Worm (Caenorhabditis elegans): ENCODE results near the gene T05A8.6.

Gene T05A8.6

ce11 chrII:2739619-2740018 is at the start of gene T05A8.6:
Gene T05A8.6, minus strand, starts transcription at chrII:2739719.
- TF ChIP-seq B0310.2 (tag; optimal IDR thresholded peaks at IDR 0.05) (no peak), sea-1 (GFP tag; conservative IDR thresholded peaks at IDR 0.05) (no peak), pes-1 (GFP tag; IDR thresholded peaks at IDR 0.05) (no peak), ama-1 (optimal IDR thresholded peaks at IDR 0.05) (no peak), tbx-37 (GFP tag; conservative IDR thresholded peaks at IDR 0.05) (no peak), ets-7 (tag; optimal IDR thresholded peaks at IDR 0.05) (no peak), scrt-1 (GFP tag; IDR thresholded peaks at IDR 0.05) (no peak), ceh-13 (GFP tag; optimal IDR thresholded peaks at IDR 0.05) (no peak), tra-4 (tag; optimal IDR thresholded peaks at IDR 0.05) (no peak), tbx-11 (GFP tag; IDR thresholded peaks at IDR 0.05) (no peak), hmbx-1 (tag; optimal IDR thresholded peaks at IDR 0.05) (no peak), hmg-4 (GFP tag; optimal IDR thresholded peaks at IDR 0.05) (no peak), F13C5.2 (tag; optimal IDR thresholded peaks at IDR 0.05) (no peak), aly-1 (tag; optimal IDR thresholded peaks at IDR 0.05) (no peak)

- TF ChIP-seq B0310.2 (tag; optimal IDR thresholded peaks at IDR 0.05) (no peak), tra-4 (tag; optimal IDR thresholded peaks at IDR 0.05) (no peak), ets-7 (tag; optimal IDR thresholded peaks at IDR 0.05) (no peak), aly-1 (tag; optimal IDR thresholded peaks at IDR 0.05) (no peak), ceh-13 (GFP tag; optimal IDR thresholded peaks at IDR 0.05) (no peak), hmbx-1 (tag; optimal IDR thresholded peaks at IDR 0.05) (no peak), pes-1 (GFP tag; IDR thresholded peaks at IDR 0.05) (no peak), hnd-1 (tag; optimal IDR thresholded peaks at IDR 0.05) (no peak), scrt-1 (GFP tag; IDR thresholded peaks at IDR 0.05) (no peak), hmg-4 (GFP tag; optimal IDR thresholded peaks at IDR 0.05) (no peak), sea-1 (GFP tag; conservative IDR thresholded peaks at IDR 0.05) (no peak), F13C5.2 (tag; optimal IDR thresholded peaks at IDR 0.05) (no peak), ceh-36 (tag; optimal IDR thresholded peaks at IDR 0.05) (no peak), tbx-37 (GFP tag; conservative IDR thresholded peaks at IDR 0.05) (no peak), tbx-11 (GFP tag; IDR thresholded peaks at IDR 0.05) (no peak), ama-1 (optimal IDR thresholded peaks at IDR 0.05) (no peak), flt-1 (GFP tag; IDR thresholded peaks at IDR 0.05) (no peak)
Measured at ce11 chrII:2787849-2788248, 48.3 kb upstream of the T05A8.6 start.

- peak; percentile 46 for TF ChIP-seq F13C5.2 (tag; optimal IDR thresholded peaks at IDR 0.05)
- no peak for TF ChIP-seq tbx-37 (GFP tag; conservative IDR thresholded peaks at IDR 0.05)
Measured at ce11 chrII:2787031-2787512, 47.6 kb upstream of the T05A8.6 start, which contains the start of the genes F08D12.12 and srpa-72. Gene F08D12.12, minus strand, starts transcription at chrII:2787081. Gene srpa-72, plus strand, starts transcription at chrII:2787481.

- no peak for TF ChIP-seq ama-1 (optimal IDR thresholded peaks at IDR 0.05)
- TF ChIP-seq tbx-37 (GFP tag; conservative IDR thresholded peaks at IDR 0.05), result no peak
- TF ChIP-seq hmbx-1 (tag; optimal IDR thresholded peaks at IDR 0.05), result no peak
- TF ChIP-seq sea-1 (GFP tag; conservative IDR thresholded peaks at IDR 0.05), result no peak
- TF ChIP-seq flt-1 (GFP tag; IDR thresholded peaks at IDR 0.05), result no peak
- TF ChIP-seq ceh-36 (tag; optimal IDR thresholded peaks at IDR 0.05), result no peak
- TF ChIP-seq ceh-13 (GFP tag; optimal IDR thresholded peaks at IDR 0.05), result no peak
Measured at ce11 chrII:2785787-2786186, 46.3 kb upstream of the T05A8.6 start.

ce11 chrII:2783380-2783779 is 43.9 kb upstream of the T05A8.6 start:
- TF ChIP-seq tbx-11 (GFP tag; IDR thresholded peaks at IDR 0.05) (no peak), ceh-36 (tag; optimal IDR thresholded peaks at IDR 0.05) (no peak), ama-1 (optimal IDR thresholded peaks at IDR 0.05) (no peak), ceh-13 (GFP tag; optimal IDR thresholded peaks at IDR 0.05) (no peak), B0310.2 (tag; optimal IDR thresholded peaks at IDR 0.05) (no peak), scrt-1 (GFP tag; IDR thresholded peaks at IDR 0.05) (no peak), tbx-37 (GFP tag; conservative IDR thresholded peaks at IDR 0.05) (no peak)

- TF ChIP-seq tra-4 (tag; optimal IDR thresholded peaks at IDR 0.05) (no peak), ceh-13 (GFP tag; optimal IDR thresholded peaks at IDR 0.05) (no peak), hmg-4 (GFP tag; optimal IDR thresholded peaks at IDR 0.05) (no peak), hnd-1 (tag; optimal IDR thresholded peaks at IDR 0.05) (no peak), B0310.2 (tag; optimal IDR thresholded peaks at IDR 0.05) (no peak), tbx-11 (GFP tag; IDR thresholded peaks at IDR 0.05) (no peak), flt-1 (GFP tag; IDR thresholded peaks at IDR 0.05) (no peak), ama-1 (optimal IDR thresholded peaks at IDR 0.05) (no peak), tbx-37 (GFP tag; conservative IDR thresholded peaks at IDR 0.05) (no peak), F13C5.2 (tag; optimal IDR thresholded peaks at IDR 0.05) (no peak), aly-1 (tag; optimal IDR thresholded peaks at IDR 0.05) (no peak), hmbx-1 (tag; optimal IDR thresholded peaks at IDR 0.05) (no peak), sea-1 (GFP tag; conservative IDR thresholded peaks at IDR 0.05) (no peak)
Measured at ce11 chrII:2781355-2781754, 41.8 kb upstream of the T05A8.6 start, which contains the start of gene F08D12.2. Gene F08D12.2, plus strand, starts transcription at chrII:2781655.

- TF ChIP-seq tbx-37 (GFP tag; conservative IDR thresholded peaks at IDR 0.05), result no peak
- TF ChIP-seq B0310.2 (tag; optimal IDR thresholded peaks at IDR 0.05), result no peak
Measured at ce11 chrII:2780804-2781203, 41.3 kb upstream of the T05A8.6 start.

ce11 chrII:2779253-2779652 is 39.7 kb upstream of the T05A8.6 start, which contains the start of gene F08D12.3:
Gene F08D12.3, plus strand, starts transcription at chrII:2779553.
- TF ChIP-seq scrt-1 (GFP tag; IDR thresholded peaks at IDR 0.05) (no peak), ets-7 (tag; optimal IDR thresholded peaks at IDR 0.05) (no peak), flt-1 (GFP tag; IDR thresholded peaks at IDR 0.05) (no peak), sea-1 (GFP tag; conservative IDR thresholded peaks at IDR 0.05) (no peak), tbx-37 (GFP tag; conservative IDR thresholded peaks at IDR 0.05) (no peak), hmbx-1 (tag; optimal IDR thresholded peaks at IDR 0.05) (no peak), ceh-13 (GFP tag; optimal IDR thresholded peaks at IDR 0.05) (no peak), tra-4 (tag; optimal IDR thresholded peaks at IDR 0.05) (no peak), ceh-36 (tag; optimal IDR thresholded peaks at IDR 0.05) (no peak), aly-1 (tag; optimal IDR thresholded peaks at IDR 0.05) (no peak), ama-1 (optimal IDR thresholded peaks at IDR 0.05) (no peak), B0310.2 (tag; optimal IDR thresholded peaks at IDR 0.05) (no peak), F13C5.2 (tag; optimal IDR thresholded peaks at IDR 0.05) (no peak), hnd-1 (tag; optimal IDR thresholded peaks at IDR 0.05) (no peak), hmg-4 (GFP tag; optimal IDR thresholded peaks at IDR 0.05) (no peak), tbx-11 (GFP tag; IDR thresholded peaks at IDR 0.05) (no peak), pes-1 (GFP tag; IDR thresholded peaks at IDR 0.05) (no peak)
